Fruit fly (Drosophila melanogaster) whole organism, embryonic: ENCODE results near the gene Chrac-14.

Experiments
- Awh ChIP-seq: fragments of 200-800 bp; sonication (Bioruptor generic); IDR thresholded peaks from 2 replicates; pipeline ENCODE4, ENCODE4 v1.3.6; 2022; ENCODE audit warnings: missing biosample characterization, missing genetic modification characterization
- Bgb ChIP-seq: fragments of 200-800 bp; sonication (Bioruptor generic); IDR thresholded peaks from 2 replicates; pipeline ENCODE4 v1.3.6; 2022; ENCODE audit warnings: missing biosample characterization, missing genetic modification characterization; ENCODE audit not compliant: partially characterized antibody
- CG10209 ChIP-seq: fragments of 200-800 bp; sonication (Bioruptor generic); optimal IDR thresholded peaks from 3 replicates; lab custom pipeline; 2017; ENCODE audit warnings: missing biosample characterization, mild to moderate bottlenecking, missing genetic modification characterization, missing genetic modification reagents
- CG10565 ChIP-seq: fragments of 200-800 bp; sonication (Bioruptor generic); optimal IDR thresholded peaks from 3 replicates; lab custom pipeline; 2016; ENCODE audit warnings: missing biosample characterization, mild to moderate bottlenecking, missing genetic modification characterization
- CG12155 ChIP-seq: fragments of 200-800 bp; sonication (Bioruptor generic); optimal IDR thresholded peaks from 3 replicates; lab custom pipeline; 2016; ENCODE audit warnings: missing biosample characterization, missing genetic modification characterization
- CG12769 ChIP-seq: fragments of 200-800 bp; sonication (Bioruptor generic); optimal IDR thresholded peaks from 2 replicates; lab custom pipeline; 2019; ENCODE audit warnings: missing biosample characterization, mild to moderate bottlenecking, missing genetic modification characterization, moderate library complexity
- CG13123 ChIP-seq: fragments of 200-800 bp; sonication (Bioruptor generic); optimal IDR thresholded peaks from 2 replicates; lab custom pipeline; 2016; ENCODE audit warnings: missing biosample characterization, missing genetic modification characterization
- CG13424 ChIP-seq: fragments of 200-800 bp; sonication (Bioruptor generic); optimal IDR thresholded peaks from 2 replicates; lab custom pipeline; 2019; ENCODE audit warnings: missing biosample characterization, mild to moderate bottlenecking, missing genetic modification characterization, moderate library complexity
- CG14014 ChIP-seq: fragments of 200-800 bp; sonication (Bioruptor generic); IDR thresholded peaks from 2 replicates; pipeline ENCODE4 v1.3.6; 2022; ENCODE audit warnings: missing biosample characterization, missing genetic modification characterization
- CG15073 ChIP-seq: fragments of 200-800 bp; sonication (Bioruptor generic); optimal IDR thresholded peaks from 2 replicates; lab custom pipeline; 2016; ENCODE audit warnings: missing biosample characterization, missing genetic modification characterization
- CG1603 ChIP-seq: fragments of 200-800 bp; sonication (Bioruptor generic); optimal IDR thresholded peaks from 2 replicates; lab custom pipeline; 2019; ENCODE audit warnings: missing biosample characterization, mild to moderate bottlenecking, missing genetic modification characterization, moderate library complexity
- CG1832 ChIP-seq: fragments of 200-800 bp; sonication (Bioruptor generic); optimal IDR thresholded peaks from 2 replicates; lab custom pipeline; 2017; ENCODE audit warnings: missing biosample characterization, mild to moderate bottlenecking, missing genetic modification characterization, inconsistent platforms
- CG2199 ChIP-seq: fragments of 200-800 bp; sonication (Bioruptor generic); IDR thresholded peaks from 3 replicates; pipeline ENCODE4 v1.3.6; 2022; ENCODE audit warnings: missing biosample characterization, missing genetic modification characterization
- CG2712 ChIP-seq: fragments of 200-800 bp; optimal IDR thresholded peaks from 3 replicates; lab custom pipeline; 2019; ENCODE audit warnings: missing biosample characterization, mild to moderate bottlenecking, missing genetic modification characterization, moderate library complexity
- CG33213 ChIP-seq: fragments of 200-800 bp; sonication (Bioruptor generic); optimal IDR thresholded peaks from 3 replicates; lab custom pipeline; 2016; ENCODE audit warnings: missing biosample characterization, missing genetic modification characterization
- CG4360 ChIP-seq: fragments of 200-800 bp; sonication (Bioruptor generic); IDR thresholded peaks from 2 replicates; pipeline ENCODE4 v1.3.6; 2022; ENCODE audit warnings: missing biosample characterization, missing genetic modification characterization
- CG6689 ChIP-seq: fragments of 200-800 bp; sonication (Bioruptor generic); IDR thresholded peaks from 2 replicates; pipeline ENCODE4 v1.3.6; 2022; ENCODE audit warnings: missing biosample characterization, missing genetic modification characterization
- CG8290 ChIP-seq, 3 experiments: fragments of 200-800 bp; sonication (Bioruptor generic); optimal IDR thresholded peaks; 2 replicates each; lab custom pipeline; 2016 to 2019; ENCODE audit warnings: missing biosample characterization in 3 of 3, missing genetic modification characterization in 3 of 3, mild to moderate bottlenecking in 2 of 3, moderate library complexity in 1 of 3
- CG9727 ChIP-seq: fragments of 200-800 bp; sonication (Bioruptor generic); optimal IDR thresholded peaks from 3 replicates; lab custom pipeline; 2017; ENCODE audit warnings: missing biosample characterization, mild to moderate bottlenecking, missing genetic modification characterization
- CHES-1-like ChIP-seq: fragments of 200-800 bp; sonication (Bioruptor generic); optimal IDR thresholded peaks from 2 replicates; lab custom pipeline; 2016; ENCODE audit warnings: missing biosample characterization, missing genetic modification characterization
- Chrac-16 ChIP-seq: fragments of 200-800 bp; sonication (Bioruptor generic); optimal IDR thresholded peaks from 3 replicates; lab custom pipeline; 2016; ENCODE audit warnings: missing biosample characterization, missing genetic modification characterization
- D ChIP-seq, 2 experiments: fragments of 200-800 bp in 1 of 2; fragments of >200 bp in 1 of 2; sonication (Bioruptor generic) in 1 of 2; optimal IDR thresholded peaks; 2 replicates in 1 of 2; 3 replicates in 1 of 2; lab custom pipeline; 2017; ENCODE audit warnings: mild to moderate bottlenecking in 1 of 2, missing biosample characterization in 1 of 2, missing genetic modification characterization in 1 of 2, missing genetic modification reagents in 1 of 2
- Deaf1 ChIP-seq: fragments of 200-800 bp; optimal IDR thresholded peaks from 3 replicates; lab custom pipeline; 2019; ENCODE audit warnings: missing biosample characterization, mild to moderate bottlenecking, missing genetic modification characterization, moderate library complexity
- Dip2 ChIP-seq: fragments of 200-800 bp; sonication (Bioruptor generic); IDR thresholded peaks from 2 replicates; pipeline ENCODE4 v1.3.6; 2022; ENCODE audit warnings: missing biosample characterization, missing genetic modification characterization
- Hr78 ChIP-seq, 2 experiments: fragments of 200-800 bp in 1 of 2; fragments of >200 bp in 1 of 2; sonication (Bioruptor generic) in 1 of 2; optimal IDR thresholded peaks; 2 replicates each; lab custom pipeline; 2017 to 2019; ENCODE audit warnings: missing biosample characterization in 2 of 2, missing genetic modification characterization in 2 of 2, mild to moderate bottlenecking in 1 of 2, moderate library complexity in 1 of 2
- Lhr ChIP-seq: fragments of 200-800 bp; sonication (Bioruptor generic); optimal IDR thresholded peaks from 3 replicates; lab custom pipeline; 2017; ENCODE audit warnings: mild to moderate bottlenecking, missing biosample characterization, missing genetic modification reagents, missing genetic modification characterization
- MTF-1 ChIP-seq: fragments of 200-800 bp; sonication (Bioruptor generic); optimal IDR thresholded peaks from 2 replicates; lab custom pipeline; 2018; ENCODE audit warnings: missing biosample characterization, mild to moderate bottlenecking, missing genetic modification characterization, borderline replicate concordance
- Med ChIP-seq: fragments of 200-800 bp; sonication (Bioruptor generic); peaks from one replicate; lab custom pipeline; 2016; ENCODE audit warnings: missing biosample characterization, missing genetic modification characterization, mild to moderate bottlenecking, inconsistent platforms, moderate library complexity
- NC2β ChIP-seq: fragments of 200-800 bp; sonication (Bioruptor generic); optimal IDR thresholded peaks from 2 replicates; lab custom pipeline; 2016; ENCODE audit warnings: missing biosample characterization, missing genetic modification characterization
- Trl ChIP-seq, 3 experiments: fragments of >200 bp in 2 of 3; fragments of 200-800 bp in 1 of 3; sonication (Bioruptor generic) in 1 of 3; optimal IDR thresholded peaks; 2 replicates in 1 of 3; 3 replicates in 2 of 3; lab custom pipeline; 2016 to 2017; ENCODE audit warnings: missing biosample characterization in 1 of 3, missing genetic modification characterization in 1 of 3
- bigmax ChIP-seq: fragments of 200-800 bp; sonication (Bioruptor generic); optimal IDR thresholded peaks from 2 replicates; lab custom pipeline; 2018; ENCODE audit warnings: missing biosample characterization, mild to moderate bottlenecking, missing genetic modification characterization
- bowl ChIP-seq: fragments of 200-800 bp; sonication (Bioruptor generic); IDR thresholded peaks from 2 replicates; pipeline ENCODE4 v1.3.6; 2022; ENCODE audit warnings: missing biosample characterization, missing genetic modification characterization
- cwo ChIP-seq: fragments of 200-800 bp; sonication (Bioruptor generic); optimal IDR thresholded peaks from 3 replicates; lab custom pipeline; 2017; ENCODE audit warnings: missing biosample characterization, missing genetic modification characterization, mild to moderate bottlenecking, moderate library complexity, missing genetic modification reagents
- emc ChIP-seq: fragments of 200-800 bp; sonication (Bioruptor generic); optimal IDR thresholded peaks from 2 replicates; lab custom pipeline; 2016; ENCODE audit warnings: missing biosample characterization, missing genetic modification characterization
- gem ChIP-seq: fragments of 200-800 bp; sonication (Bioruptor generic); optimal IDR thresholded peaks from 2 replicates; lab custom pipeline; 2019; ENCODE audit warnings: missing biosample characterization, mild to moderate bottlenecking, missing genetic modification characterization, moderate library complexity
- her ChIP-seq: fragments of 200-800 bp; sonication (Bioruptor generic); optimal IDR thresholded peaks from 2 replicates; lab custom pipeline; 2016; ENCODE audit warnings: missing biosample characterization, missing genetic modification characterization
- nerfin-1 ChIP-seq: fragments of 200-800 bp; sonication (Bioruptor generic); optimal IDR thresholded peaks from 3 replicates; lab custom pipeline; 2019; ENCODE audit warnings: missing biosample characterization, mild to moderate bottlenecking, missing genetic modification characterization, moderate library complexity
- nom ChIP-seq: fragments of 200-800 bp; sonication (Bioruptor generic); optimal IDR thresholded peaks from 2 replicates; lab custom pipeline; 2017; ENCODE audit warnings: missing biosample characterization, missing genetic modification characterization, mild to moderate bottlenecking, moderate library complexity, missing genetic modification reagents
- pita ChIP-seq: fragments of 200-800 bp; sonication (Bioruptor generic); optimal IDR thresholded peaks from 2 replicates; lab custom pipeline; 2017; ENCODE audit warnings: missing biosample characterization, mild to moderate bottlenecking, missing genetic modification characterization
- seq ChIP-seq: fragments of 200-800 bp; sonication (Bioruptor generic); IDR thresholded peaks from 2 replicates; pipeline ENCODE4 v1.3.6; 2022; ENCODE audit warnings: missing biosample characterization, missing genetic modification characterization
- sima ChIP-seq: fragments of 200-800 bp; sonication (Bioruptor generic); optimal IDR thresholded peaks from 2 replicates; lab custom pipeline; 2016; ENCODE audit warnings: missing biosample characterization, missing genetic modification characterization
- slp2 ChIP-seq: fragments of 200-800 bp; sonication (Bioruptor generic); optimal IDR thresholded peaks from 2 replicates; lab custom pipeline; 2016; ENCODE audit warnings: missing biosample characterization, missing genetic modification characterization
- tll ChIP-seq, 2 experiments: fragments of 200-800 bp in 1 of 2; fragments of >200 bp in 1 of 2; sonication (Bioruptor generic) in 1 of 2; optimal IDR thresholded peaks; 2 replicates each; lab custom pipeline; 2017 to 2019; ENCODE audit warnings: missing biosample characterization in 2 of 2, missing genetic modification characterization in 2 of 2, mild to moderate bottlenecking in 1 of 2, moderate library complexity in 1 of 2
- trh ChIP-seq: fragments of 200-800 bp; sonication (Bioruptor generic); optimal IDR thresholded peaks from 2 replicates; lab custom pipeline; 2016; ENCODE audit warnings: missing biosample characterization, missing genetic modification characterization
- tx ChIP-seq: fragments of 200-800 bp; sonication (Bioruptor generic); optimal IDR thresholded peaks from 2 replicates; lab custom pipeline; 2016; ENCODE audit warnings: missing biosample characterization, missing genetic modification characterization
- z ChIP-seq: fragments of 200-800 bp; sonication (Bioruptor generic); IDR thresholded peaks from 3 replicates; pipeline ENCODE4 v1.3.6; 2022; ENCODE audit warnings: missing biosample characterization, missing genetic modification characterization
- zen ChIP-seq: fragments of 200-800 bp; sonication (Bioruptor generic); optimal IDR thresholded peaks from 3 replicates; lab custom pipeline; 2018; ENCODE audit warnings: missing biosample characterization, mild to moderate bottlenecking, missing genetic modification characterization, moderate library complexity
- zen2 ChIP-seq: fragments of 200-800 bp; sonication (Bioruptor generic); IDR thresholded peaks from 3 replicates; pipeline ENCODE4 v1.3.6; 2022; ENCODE audit warnings: missing biosample characterization, missing genetic modification characterization; ENCODE audit not compliant: partially characterized antibody

Gene Chrac-14

dm6 chr2L:8478379-8478778 is 41.2 kb downstream of the Chrac-14 start (continued):
- TF ChIP-seq sima (GFP tag; lab: Kevin White, UChicago) (no peak), CG33213 (GFP tag; lab: Kevin White, UChicago) (no peak), CG13123 (GFP tag; lab: Kevin White, UChicago) (no peak), CG13424 (tag; lab: Kevin White, UChicago) (no peak), CG4360 (GFP tag; lab: Robert Waterston, UW) (0 out of 2 replicates have a peak, but pooled peaks have one; percentile 15), CG10209 (GFP tag; lab: Kevin White, UChicago) (no peak), Chrac-16 (GFP tag; lab: Kevin White, UChicago) (no peak), Trl (optimal IDR thresholded peaks at IDR 0.05; lab: Kevin White, UChicago) (peak; percentile 43 to 69), Trl (GFP tag; optimal IDR thresholded peaks at IDR 0.05; lab: Kevin White, UChicago) (no peak), Awh (GFP tag; lab: Robert Waterston, UW) (peak; percentile 19; the same call in 1 of the 2 replicates), Bgb (peak; percentile 9; the same call in 1 of the 2 replicates), CG9727 (GFP tag; lab: Kevin White, UChicago) (no peak), CHES-1-like (no peak), nerfin-1 (tag; lab: Kevin White, UChicago) (no peak), seq (GFP tag; lab: Robert Waterston, UW) (0 out of 2 replicates have a peak, but pooled peaks have one; percentile 12), D (optimal IDR thresholded peaks at IDR 0.05; lab: Kevin White, UChicago) (peak; percentile 15), D (GFP tag; optimal IDR thresholded peaks at IDR 0.05; lab: Kevin White, UChicago) (no peak), tll (GFP tag; optimal IDR thresholded peaks at IDR 0.05; lab: Kevin White, UChicago) (peak in 1 of 2 experiments; percentile 32), CG2199 (GFP tag; lab: Robert Waterston, UW) (no peak), z (GFP tag; lab: Robert Waterston, UW) (no peak), pita (no peak), CG10565 (GFP tag; lab: Kevin White, UChicago) (no peak), her (no peak), emc (GFP tag; lab: Kevin White, UChicago) (no peak), CG14014 (GFP tag; lab: Robert Waterston, UW) (no peak), Deaf1 (tag; lab: Kevin White, UChicago) (peak; percentile 24), CG12769 (tag; lab: Kevin White, UChicago) (peak; percentile 84), tx (GFP tag; lab: Kevin White, UChicago) (no peak), gem (tag; lab: Kevin White, UChicago) (no peak), bigmax (GFP tag; lab: Kevin White, UChicago) (no peak), Hr78 (GFP tag; optimal IDR thresholded peaks at IDR 0.05; lab: Kevin White, UChicago) (peak in 1 of 2 experiments; percentile 93), CG2712 (no peak), zen2 (0 out of 3 replicates have a peak, but pooled peaks have one; percentile 40), Dip2 (GFP tag; lab: Robert Waterston, UW) (no peak), cwo (peak; percentile 51), CG12155 (GFP tag; lab: Kevin White, UChicago) (peak; percentile 13), Lhr (GFP tag; lab: Kevin White, UChicago) (no peak), Med (peak; percentile 44), bowl (GFP tag; lab: Robert Waterston, UW) (no peak), NC2β (GFP tag; lab: Kevin White, UChicago) (no peak), nom (GFP tag; lab: Kevin White, UChicago) (no peak), CG15073 (GFP tag; lab: Kevin White, UChicago) (no peak), trh (GFP tag; lab: Kevin White, UChicago) (no peak), slp2 (GFP tag; lab: Kevin White, UChicago) (no peak), zen (tag; lab: Kevin White, UChicago) (peak; percentile 42), CG8290 (GFP tag; optimal IDR thresholded peaks at IDR 0.05; lab: Kevin White, UChicago) (no peak), CG8290 (tag; optimal IDR thresholded peaks at IDR 0.05; lab: Kevin White, UChicago) (no peak), CG1603 (tag; lab: Kevin White, UChicago) (no peak), CG6689 (GFP tag; lab: Robert Waterston, UW) (no peak), CG1832 (GFP tag; lab: Kevin White, UChicago) (peak; percentile 1), MTF-1 (GFP tag; lab: Kevin White, UChicago) (no peak)
